Fruit fly (Drosophila melanogaster) Kc167 (cell line): ENCODE data around the gene Cyp4d1.

ENCODE experiments used
- Myc ChIP-seq: fragments of >200 bp; optimal IDR thresholded peaks from 2 replicates; lab custom pipeline; 2017; ENCODE audit warnings: missing external identifiers
- Sin3A ChIP-seq: fragments of >200 bp; optimal IDR thresholded peaks from 2 replicates; lab custom pipeline; 2018; ENCODE audit warnings: missing external identifiers
- psq ChIP-seq: fragments of >200 bp; optimal IDR thresholded peaks from 2 replicates; lab custom pipeline; 2017; ENCODE audit warnings: missing external identifiers

dm6 chrX:2175956-2176469 is 14.0 kb upstream of the Cyp4d1 start, which contains the start of gene Cyp4d2:
- no peak for TF ChIP-seq Myc (lab: Kevin White, UChicago)
- TF ChIP-seq Sin3A (lab: Kevin White, UChicago): no peak
- no peak for TF ChIP-seq psq
